Worm (Caenorhabditis elegans): ENCODE data around the gene M7.7.

The M7.7 gene

ce11 chrIV:11067003-11067402 is 22.6 kb upstream of the M7.7 start, which contains the start of gene ttr-17:
ttr-17 (minus strand) TSS chrIV:11067026.
- no peak for TF ChIP-seq madf-3 (GFP tag; IDR thresholded peaks at IDR 0.05)
- no peak for TF ChIP-seq ztf-22 (GFP tag; optimal IDR thresholded peaks at IDR 0.05)
- TF ChIP-seq lag-1 (GFP tag; IDR thresholded peaks at IDR 0.05): no peak
- no peak for TF ChIP-seq ztf-6 (GFP tag; IDR thresholded peaks at IDR 0.05)
- no peak for TF ChIP-seq F55B11.4 (tag; optimal IDR thresholded peaks at IDR 0.05; ENCODE audit: borderline replicate concordance, insufficient read depth)
- no peak for TF ChIP-seq aptf-2 (GFP tag; conservative IDR thresholded peaks at IDR 0.05)
- TF ChIP-seq Y67H2A.10 (GFP tag; conservative IDR thresholded peaks at IDR 0.05): no peak

DNA sequence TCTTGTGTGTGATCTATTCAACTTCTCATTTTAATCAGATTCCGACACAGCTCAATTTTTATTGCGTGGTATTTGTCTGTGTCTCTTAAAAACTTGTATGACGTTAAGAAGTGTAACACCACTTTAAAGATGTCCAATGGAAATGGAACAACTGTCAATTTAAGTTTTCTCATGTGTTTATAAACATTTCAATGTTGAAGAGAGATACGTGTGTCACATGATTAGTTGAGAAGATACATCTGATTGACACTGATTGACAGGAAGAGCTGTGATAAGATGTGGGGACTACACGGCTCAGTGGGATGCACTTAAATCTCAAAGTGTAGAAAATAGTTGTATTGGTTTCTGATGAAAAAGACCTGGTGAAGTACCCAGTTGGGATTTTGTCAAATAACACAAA is 21.3 kb upstream of the M7.7 start:
- TF ChIP-seq cebp-2 (GFP tag; IDR thresholded peaks at IDR 0.05) (no peak), attf-6 (GFP tag; IDR thresholded peaks at IDR 0.05) (no peak)

DNA sequence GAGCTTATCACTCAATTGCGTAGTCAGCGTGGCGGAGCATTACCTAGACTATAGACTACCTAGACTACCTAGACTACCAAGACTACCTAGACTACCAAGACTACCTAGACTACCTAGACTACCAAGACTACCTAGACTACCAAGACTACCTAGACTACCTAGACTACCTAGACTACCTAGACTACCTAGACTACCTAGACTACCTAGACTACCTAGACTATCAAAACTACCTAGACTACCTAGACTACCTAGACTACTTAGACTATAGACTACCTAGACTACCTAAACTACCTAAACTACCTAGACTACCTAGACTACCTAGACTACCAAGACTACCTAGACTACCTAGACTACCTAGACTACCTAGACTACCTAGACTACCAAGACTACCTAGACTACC is 18.7 kb upstream of the M7.7 start:
- TF ChIP-seq ZK185.1 (tag; optimal IDR thresholded peaks at IDR 0.05; ENCODE audit: poor library complexity, severe bottlenecking): peak; percentile 32
- peak; percentile 5 for TF ChIP-seq ceh-27 (GFP tag; optimal IDR thresholded peaks at IDR 0.05)

ce11 chrIV:11078482-11078881 is 11.1 kb upstream of the M7.7 start, which contains the start of gene Y5F2A.4:
Y5F2A.4 (minus strand) TSS chrIV:11078582.
- TF ChIP-seq ceh-79 (tag; optimal IDR thresholded peaks at IDR 0.05) (no peak), lsy-27 (tag; optimal IDR thresholded peaks at IDR 0.05; ENCODE audit: borderline replicate concordance, insufficient read depth) (no peak), ZK185.1 (tag; optimal IDR thresholded peaks at IDR 0.05; ENCODE audit: poor library complexity, severe bottlenecking) (no peak), sea-2 (GFP tag; IDR thresholded peaks at IDR 0.05) (no peak), tbx-9 (tag; optimal IDR thresholded peaks at IDR 0.05; ENCODE audit: borderline replicate concordance) (no peak), D2030.7 (GFP tag; IDR thresholded peaks at IDR 0.05) (no peak), lin-26 (GFP tag; IDR thresholded peaks at IDR 0.05) (no peak), ztf-6 (GFP tag; IDR thresholded peaks at IDR 0.05) (no peak), somi-1 (GFP tag; optimal IDR thresholded peaks at IDR 0.05) (no peak), egl-44 (GFP tag; IDR thresholded peaks at IDR 0.05) (no peak), attf-6 (GFP tag; IDR thresholded peaks at IDR 0.05) (no peak), snpc-4 (GFP tag; optimal IDR thresholded peaks at IDR 0.05) (no peak), snpc-4 (tag; optimal IDR thresholded peaks at IDR 0.05) (no peak), rpc-1 (optimal IDR thresholded peaks at IDR 0.05) (no peak), rpc-1 (tag; optimal IDR thresholded peaks at IDR 0.05) (no peak), athp-1 (tag; optimal IDR thresholded peaks at IDR 0.05) (no peak), Y53F4B.3 (GFP tag; IDR thresholded peaks at IDR 0.05) (no peak), cebp-2 (GFP tag; IDR thresholded peaks at IDR 0.05) (no peak), hsf-1 (GFP tag; IDR thresholded peaks at IDR 0.05) (no peak), lin-40 (tag; optimal IDR thresholded peaks at IDR 0.05) (no peak), ets-4 (GFP tag; optimal IDR thresholded peaks at IDR 0.05) (no peak)

DNA sequence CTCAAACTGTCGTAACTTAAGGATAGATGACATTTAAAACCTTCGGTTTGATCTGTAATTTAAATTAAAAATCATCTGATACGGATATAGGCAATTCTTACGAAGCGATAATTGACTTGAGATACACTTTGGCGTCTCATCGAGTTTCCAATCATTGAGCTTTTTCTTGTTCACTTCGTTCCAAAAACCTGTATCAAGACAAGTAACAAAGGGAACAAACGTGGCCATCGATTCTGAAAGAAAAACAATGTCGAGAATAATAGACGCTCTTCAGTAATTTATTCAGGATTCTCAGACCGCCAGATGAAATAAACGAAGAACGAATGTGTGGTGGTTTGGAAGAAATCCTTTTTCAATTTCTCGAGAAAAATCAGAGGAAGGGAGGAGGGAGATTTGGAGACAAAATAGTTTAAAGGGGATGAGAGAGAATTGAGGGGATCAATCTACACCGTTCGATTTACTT is 8.8 kb upstream of the M7.7 start, which contains the start of gene atg-7:
Gene atg-7 (minus strand): TSS at position 233 of the 463 bp plus-strand sequence.
- TF ChIP-seq Y53G8AR.9 (GFP tag; conservative IDR thresholded peaks at IDR 0.05): peak; percentile 40; the same call in 1 of the 2 replicates
- peak; percentile 92 for TF ChIP-seq ama-1 (optimal IDR thresholded peaks at IDR 0.05)
- TF ChIP-seq ama-1 (GFP tag; optimal IDR thresholded peaks at IDR 0.05): peak; percentile 31 to 64
- TF ChIP-seq nhr-27 (tag; optimal IDR thresholded peaks at IDR 0.05): no peak
- TF ChIP-seq ztf-25 (GFP tag; IDR thresholded peaks at IDR 0.05): no peak
- 0 out of 2 replicates have a peak, but pooled peaks have one; percentile 29 for TF ChIP-seq cebp-2 (GFP tag; IDR thresholded peaks at IDR 0.05)
- peak; percentile 72 for TF ChIP-seq B0336.3 (GFP tag; IDR thresholded peaks at IDR 0.05)
- peak; percentile 43 for TF ChIP-seq lin-54 (GFP tag; optimal IDR thresholded peaks at IDR 0.05)
- TF ChIP-seq T07F8.4 (tag; optimal IDR thresholded peaks at IDR 0.05): no peak
- no peak for TF ChIP-seq F22D6.2 (tag; optimal IDR thresholded peaks at IDR 0.05)
- TF ChIP-seq D2030.7 (GFP tag; IDR thresholded peaks at IDR 0.05): no peak; the same call in 1 of the 2 replicates
- TF ChIP-seq lsy-27 (tag; optimal IDR thresholded peaks at IDR 0.05; ENCODE audit: borderline replicate concordance, insufficient read depth): no peak
- TF ChIP-seq egrh-3 (GFP tag; IDR thresholded peaks at IDR 0.05): no peak
- TF ChIP-seq gei-17 (GFP tag; optimal IDR thresholded peaks at IDR 0.05): peak; percentile 4
- TF ChIP-seq F55B11.4 (tag; optimal IDR thresholded peaks at IDR 0.05; ENCODE audit: borderline replicate concordance, insufficient read depth): no peak
- peak; percentile 4; the same call in 1 of the 2 replicates for TF ChIP-seq hmg-20 (GFP tag; IDR thresholded peaks at IDR 0.05)
- peak; percentile 74 for TF ChIP-seq hrde-1 (tag; optimal IDR thresholded peaks at IDR 0.05; ENCODE audit: borderline replicate concordance)
- TF ChIP-seq ekl-4 (GFP tag; IDR thresholded peaks at IDR 0.05): peak; percentile 78
- TF ChIP-seq sea-2 (GFP tag; IDR thresholded peaks at IDR 0.05): no peak

Measured in whole organism, young adult.